Worm (Caenorhabditis elegans): ENCODE results near the gene C44C1.6.

DNA sequence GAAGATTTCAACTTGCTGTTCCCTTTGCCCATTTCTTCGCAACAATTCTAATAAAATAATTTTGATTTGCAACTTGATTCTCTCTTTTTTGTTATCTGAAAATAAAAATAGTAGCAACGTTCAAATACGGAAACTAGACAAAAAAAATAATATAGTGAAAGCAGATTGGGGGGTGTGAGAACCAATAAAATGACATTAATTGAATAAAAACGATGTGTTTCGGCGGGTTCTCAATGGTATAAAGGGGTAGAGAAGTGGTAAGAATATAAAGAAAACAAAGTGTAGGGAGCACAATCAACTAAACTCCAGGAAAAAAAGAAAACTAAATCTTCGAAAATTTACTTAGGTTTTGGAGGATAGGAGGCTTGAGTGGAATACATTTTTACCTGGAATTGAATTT is 6.9 kb downstream of the C44C1.6 start, which contains the start of gene ncs-1:
- TF ChIP-seq ceh-82 (tag; optimal IDR thresholded peaks at IDR 0.05) (no peak), snpc-4 (tag; optimal IDR thresholded peaks at IDR 0.05) (no peak), nhr-11 (tag; optimal IDR thresholded peaks at IDR 0.05) (no peak), lir-3 (tag; optimal IDR thresholded peaks at IDR 0.05; ENCODE audit: poor library complexity) (no peak), nhr-77 (tag; optimal IDR thresholded peaks at IDR 0.05) (no peak), unc-86 (tag; optimal IDR thresholded peaks at IDR 0.05) (no peak), nhr-71 (tag; optimal IDR thresholded peaks at IDR 0.05) (no peak), alr-1 (tag; optimal IDR thresholded peaks at IDR 0.05; ENCODE audit: borderline replicate concordance) (no peak), mdl-1 (tag; optimal IDR thresholded peaks at IDR 0.05) (no peak), nhr-237 (tag; optimal IDR thresholded peaks at IDR 0.05) (no peak)
